Worm (Caenorhabditis elegans) whole organism, late embryonic: Measurements from ENCODE around the gene F09F9.2.

Experiments used
- C08G9.2 ChIP-seq: sonication (generic microtip); optimal IDR thresholded peaks from 2 replicates; lab custom pipeline; 2016; ENCODE audit warnings: mild to moderate bottlenecking, missing genetic modification characterization, moderate library complexity, missing compliant biosample characterization
- C38D4.7 ChIP-seq: fragments of 200-800 bp; sonication (Bioruptor generic); optimal IDR thresholded peaks from 2 replicates; lab custom pipeline; 2018; ENCODE audit warnings: mild to moderate bottlenecking, missing genetic modification characterization, moderate library complexity, missing compliant biosample characterization
- K02D7.2 ChIP-seq: sonication (generic microtip); optimal IDR thresholded peaks from 2 replicates; lab custom pipeline; 2017; ENCODE audit warnings: mild to moderate bottlenecking, missing genetic modification characterization, missing compliant biosample characterization
- K09A11.1 ChIP-seq: sonication (generic microtip); optimal IDR thresholded peaks from 2 replicates; lab custom pipeline; 2017; ENCODE audit warnings: antibody characterized with exemption, mild to moderate bottlenecking, missing genetic modification characterization, missing compliant biosample characterization; ENCODE audit not compliant: insufficient read depth
- ahr-1 ChIP-seq: sonication (generic microtip); optimal IDR thresholded peaks from 2 replicates; lab custom pipeline; 2016; ENCODE audit warnings: missing genetic modification characterization, missing compliant biosample characterization
- ceh-14 ChIP-seq: sonication (generic microtip); optimal IDR thresholded peaks from 2 replicates; lab custom pipeline; 2016; ENCODE audit warnings: missing genotype, missing genetic modification characterization, missing compliant biosample characterization
- ceh-2 ChIP-seq: sonication (generic microtip); optimal IDR thresholded peaks from 2 replicates; lab custom pipeline; 2016; ENCODE audit warnings: missing genotype, missing genetic modification characterization, missing compliant biosample characterization
- ceh-30 ChIP-seq: fragments of 150-350 bp; optimal IDR thresholded peaks from 2 replicates; lab custom pipeline; 2014; ENCODE audit warnings: missing biosample characterization, missing genetic modification characterization
- ceh-31 ChIP-seq: sonication (generic microtip); optimal IDR thresholded peaks from 2 replicates; lab custom pipeline; 2016; ENCODE audit warnings: missing genetic modification characterization, missing compliant biosample characterization
- ceh-45 ChIP-seq: fragments of 200-800 bp; sonication (Bioruptor generic); IDR thresholded peaks from 2 replicates; pipeline ENCODE4 v1.3.6; 2022; ENCODE audit warnings: missing genetic modification reagents, missing genetic modification characterization, missing compliant biosample characterization
- che-1 ChIP-seq: sonication (generic microtip); optimal IDR thresholded peaks from 2 replicates; lab custom pipeline; 2016; ENCODE audit warnings: mild to moderate bottlenecking, missing genetic modification characterization, missing compliant biosample characterization
- dmd-4 ChIP-seq: sonication (generic microtip); optimal IDR thresholded peaks from 2 replicates; lab custom pipeline; 2016; ENCODE audit warnings: borderline replicate concordance, missing genetic modification characterization, missing compliant biosample characterization
- elt-2 ChIP-seq: sonication (generic microtip); optimal IDR thresholded peaks from 2 replicates; lab custom pipeline; 2016; ENCODE audit warnings: missing genetic modification reagents, missing genetic modification characterization, missing compliant biosample characterization
- elt-4 ChIP-seq: sonication (generic microtip); optimal IDR thresholded peaks from 2 replicates; lab custom pipeline; 2016; ENCODE audit warnings: missing genetic modification characterization, missing compliant biosample characterization
- ets-4 ChIP-seq: sonication (generic microtip); optimal IDR thresholded peaks from 2 replicates; lab custom pipeline; 2016; ENCODE audit warnings: missing genetic modification characterization, missing compliant biosample characterization
- eyg-1 ChIP-seq: sonication (generic microtip); optimal IDR thresholded peaks from 2 replicates; lab custom pipeline; 2016; ENCODE audit warnings: missing genotype, missing genetic modification characterization, missing compliant biosample characterization
- hlh-13 ChIP-seq: fragments of 200-800 bp; sonication (Bioruptor generic); optimal IDR thresholded peaks from 2 replicates; lab custom pipeline; 2018; ENCODE audit warnings: mild to moderate bottlenecking, missing genetic modification characterization, missing compliant biosample characterization
- lin-11 ChIP-seq: fragments of 200-800 bp; sonication (Bioruptor generic); optimal IDR thresholded peaks from 2 replicates; lab custom pipeline; 2018; ENCODE audit warnings: mild to moderate bottlenecking, missing genetic modification characterization, missing compliant biosample characterization
- mec-3 ChIP-seq: sonication (generic microtip); optimal IDR thresholded peaks from 2 replicates; lab custom pipeline; 2016; ENCODE audit warnings: borderline replicate concordance, missing genetic modification characterization, missing compliant biosample characterization
- nfya-1 ChIP-seq: sonication (generic microtip); optimal IDR thresholded peaks from 2 replicates; lab custom pipeline; 2017; ENCODE audit warnings: missing genetic modification characterization, mild to moderate bottlenecking, missing compliant biosample characterization, antibody characterized with exemption, moderate library complexity
- nhr-232 ChIP-seq: sonication (generic microtip); optimal IDR thresholded peaks from 2 replicates; lab custom pipeline; 2016; ENCODE audit warnings: missing genetic modification characterization, missing compliant biosample characterization
- npax-4 ChIP-seq: sonication (generic microtip); optimal IDR thresholded peaks from 2 replicates; lab custom pipeline; 2016; ENCODE audit warnings: missing genetic modification characterization, missing compliant biosample characterization
- odd-2 ChIP-seq: sonication (generic microtip); optimal IDR thresholded peaks from 2 replicates; lab custom pipeline; 2017; ENCODE audit warnings: antibody characterized with exemption, mild to moderate bottlenecking, missing genetic modification characterization, missing compliant biosample characterization
- pag-3 ChIP-seq: sonication (generic microtip); optimal IDR thresholded peaks from 2 replicates; lab custom pipeline; 2016; ENCODE audit warnings: missing compliant biosample characterization, missing genetic modification characterization, borderline replicate concordance
- pax-1 ChIP-seq: fragments of 150-350 bp; optimal IDR thresholded peaks from 2 replicates; lab custom pipeline; 2014; ENCODE audit warnings: missing biosample characterization, missing genetic modification characterization
- pqm-1 ChIP-seq: sonication (generic microtip); optimal IDR thresholded peaks from 2 replicates; lab custom pipeline; 2016; ENCODE audit warnings: missing genetic modification characterization, missing compliant biosample characterization
- pros-1 ChIP-seq: fragments of 150-350 bp; optimal IDR thresholded peaks from 2 replicates; lab custom pipeline; 2014; ENCODE audit warnings: missing biosample characterization, missing genetic modification reagents, missing genetic modification characterization
- ref-2 ChIP-seq: sonication (generic microtip); optimal IDR thresholded peaks from 2 replicates; lab custom pipeline; 2016; ENCODE audit warnings: missing genetic modification characterization, missing compliant biosample characterization
- rnt-1 ChIP-seq: sonication (generic microtip); optimal IDR thresholded peaks from 2 replicates; lab custom pipeline; 2016; ENCODE audit warnings: missing genetic modification characterization, missing compliant biosample characterization
- ttx-3 ChIP-seq: sonication (generic microtip); optimal IDR thresholded peaks from 2 replicates; lab custom pipeline; 2016; ENCODE audit warnings: missing genetic modification reagents, missing genetic modification characterization, missing compliant biosample characterization
- unc-42 ChIP-seq: sonication (generic microtip); optimal IDR thresholded peaks from 2 replicates; lab custom pipeline; 2016; ENCODE audit warnings: missing genotype, missing genetic modification characterization, missing compliant biosample characterization
- zip-5 ChIP-seq: sonication (generic microtip); optimal IDR thresholded peaks from 2 replicates; lab custom pipeline; 2016; ENCODE audit warnings: missing genetic modification characterization, missing compliant biosample characterization
- ztf-16 ChIP-seq: sonication (generic microtip); optimal IDR thresholded peaks from 2 replicates; lab custom pipeline; 2017; ENCODE audit warnings: missing genetic modification characterization, missing compliant biosample characterization

F09F9.2 gene

ce11 chrX:4136547-4137311, 25.5 kb upstream of the F09F9.2 start (continued):
- no peak for TF ChIP-seq zip-5 (tag; lab: Kevin White, UChicago)
- TF ChIP-seq pros-1 (tag; lab: Kevin White, UChicago), result no peak
- no peak for TF ChIP-seq elt-4 (tag; lab: Kevin White, UChicago)

ce11 chrX:4134855-4135254, 23.6 kb upstream of the F09F9.2 start, which contains the start of gene ZK470.2:
Gene ZK470.2, plus strand, starts transcription at chrX:4135155.
- TF ChIP-seq pqm-1 (tag; lab: Kevin White, UChicago), result no peak
- no peak for TF ChIP-seq ahr-1 (tag; lab: Kevin White, UChicago)
- TF ChIP-seq ceh-45, result no peak
- TF ChIP-seq pax-1, result no peak
- TF ChIP-seq eyg-1 (tag; lab: Kevin White, UChicago), result no peak

DNA sequence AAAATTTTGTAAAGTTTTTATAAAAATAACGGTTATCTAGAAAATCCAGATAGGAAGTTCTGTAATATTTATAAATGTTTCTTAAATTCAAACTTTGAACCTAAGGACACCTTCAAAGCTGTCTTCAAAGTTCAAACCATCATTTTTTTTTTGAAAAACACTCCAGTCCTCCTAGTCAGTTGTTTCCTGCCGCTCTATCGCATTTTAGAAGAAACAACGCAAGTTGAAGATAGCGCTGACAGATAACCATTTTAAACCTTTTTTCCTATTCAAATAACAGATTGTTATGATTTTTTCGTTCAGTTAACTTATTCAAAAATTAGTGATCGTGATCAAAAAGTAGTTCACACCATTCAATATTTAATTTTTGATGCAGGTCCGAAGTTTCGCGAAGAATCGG, 22.1 kb upstream of the F09F9.2 start:
- TF ChIP-seq hlh-13 (GFP tag; lab: Kevin White, UChicago) (no peak), ttx-3 (tag; lab: Kevin White, UChicago) (no peak), ref-2 (tag; lab: Kevin White, UChicago) (no peak), lin-11 (no peak), pqm-1 (tag; lab: Kevin White, UChicago) (no peak), ceh-14 (no peak), C08G9.2 (tag; lab: Kevin White, UChicago) (no peak), ets-4 (no peak), odd-2 (tag; lab: Kevin White, UChicago) (no peak), mec-3 (tag; lab: Kevin White, UChicago) (no peak), nhr-232 (tag; lab: Kevin White, UChicago) (no peak), ceh-45 (no peak), ceh-30 (no peak), che-1 (tag; lab: Kevin White, UChicago) (no peak), rnt-1 (tag; lab: Kevin White, UChicago) (no peak), ceh-31 (tag; lab: Kevin White, UChicago) (no peak), K09A11.1 (tag; lab: Kevin White, UChicago) (no peak)
- TF ChIP-seq, all 69 proteins: peak for 0

DNA sequence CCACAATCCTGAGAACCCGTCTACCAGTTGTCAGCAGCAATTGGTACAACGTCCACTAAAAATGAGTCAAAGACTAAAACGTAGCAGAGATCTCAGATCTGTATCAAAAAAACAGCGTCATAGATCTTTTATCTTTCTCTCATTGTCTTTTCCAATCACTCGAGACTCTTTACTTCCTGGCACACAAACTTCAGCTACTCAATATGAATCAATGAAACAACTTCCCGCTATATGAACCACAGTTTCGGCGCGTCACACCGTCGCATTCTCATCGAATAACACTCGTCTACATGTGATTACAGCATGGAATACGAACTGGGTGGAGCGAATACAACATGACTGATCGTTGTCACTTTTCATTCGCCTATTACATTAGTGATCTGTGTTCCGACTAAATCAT, 21.0 kb upstream of the F09F9.2 start:
- TF ChIP-seq C38D4.7 (no peak), K02D7.2 (tag; lab: Kevin White, UChicago) (no peak), nhr-232 (tag; lab: Kevin White, UChicago) (no peak), dmd-4 (tag; lab: Kevin White, UChicago) (no peak), npax-4 (tag; lab: Kevin White, UChicago) (no peak), nfya-1 (tag; lab: Kevin White, UChicago) (no peak), elt-2 (no peak), pros-1 (tag; lab: Kevin White, UChicago) (no peak), pag-3 (tag; lab: Kevin White, UChicago) (no peak), ceh-2 (no peak)
- TF ChIP-seq, all 69 proteins: peak for 0

- TF ChIP-seq ref-2 (tag; lab: Kevin White, UChicago), result no peak
These were observed 20.1 kb upstream of the F09F9.2 start for ce11 chrX:4131354-4131753.

ce11 chrX:4128684-4129083, 17.4 kb upstream of the F09F9.2 start:
- no peak for TF ChIP-seq ztf-16 (tag; lab: Kevin White, UChicago)
- peak; percentile 57 for TF ChIP-seq unc-42 (tag; lab: Kevin White, UChicago)
